Worm (Caenorhabditis elegans): ENCODE results near the gene fbxa-142.

DNA sequence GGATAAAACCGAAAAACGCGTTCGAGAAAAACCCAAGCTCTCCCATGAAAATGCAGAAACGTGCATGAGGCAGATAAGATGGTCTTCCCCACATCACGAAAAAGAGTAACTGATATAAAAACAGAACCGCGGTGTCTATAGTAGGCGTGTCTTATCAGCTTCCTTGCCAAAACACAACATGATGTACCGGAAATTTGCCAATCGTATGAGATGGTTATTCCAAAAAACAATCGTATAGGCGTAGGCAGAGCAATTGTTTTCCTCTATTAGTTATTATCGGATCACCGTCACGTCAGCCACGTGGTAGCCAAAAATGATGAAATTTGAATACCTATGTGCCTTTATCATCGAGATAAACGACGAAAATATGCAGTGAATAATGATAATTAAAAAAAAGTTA is 31.7 kb downstream of the fbxa-142 start, which contains the start of gene str-7:
- TF ChIP-seq ZK546.5 (tag; optimal IDR thresholded peaks at IDR 0.05): no peak
- no peak for TF ChIP-seq nhr-23 (tag; optimal IDR thresholded peaks at IDR 0.05)
- TF ChIP-seq nhr-25 (tag; optimal IDR thresholded peaks at IDR 0.05): no peak
- no peak for TF ChIP-seq nhr-237 (tag; optimal IDR thresholded peaks at IDR 0.05)
- no peak for TF ChIP-seq nhr-12 (tag; optimal IDR thresholded peaks at IDR 0.05)
- no peak for TF ChIP-seq elt-1 (tag; optimal IDR thresholded peaks at IDR 0.05)
- TF ChIP-seq fos-1 (tag; optimal IDR thresholded peaks at IDR 0.05): no peak
- TF ChIP-seq egl-27 (tag; optimal IDR thresholded peaks at IDR 0.05): no peak
- no peak for TF ChIP-seq mdl-1 (tag; optimal IDR thresholded peaks at IDR 0.05)
- no peak for TF ChIP-seq alr-1 (tag; optimal IDR thresholded peaks at IDR 0.05)
- no peak for TF ChIP-seq ama-1 (optimal IDR thresholded peaks at IDR 0.05)
- no peak for TF ChIP-seq R02D3.7 (tag; optimal IDR thresholded peaks at IDR 0.05)

Measured in whole organism, L2 larva.